Fruit fly (Drosophila melanogaster): ENCODE data around the gene CG14265.

dm6 chrX:3236586-3236985, at the start of gene CG14265:
- TF ChIP-seq EcR (GFP tag; optimal IDR thresholded peaks at IDR 0.05), result no peak
- no peak for TF ChIP-seq pan (optimal IDR thresholded peaks at IDR 0.05)
